Worm (Caenorhabditis elegans): ENCODE data around the gene ndub-8.

ndub-8 gene

ce11 chrII:13888278-13888677, 15.6 kb downstream of the ndub-8 start, which contains the start of gene mcd-1:
Gene mcd-1, plus strand, starts transcription at chrII:13888544.
- TF ChIP-seq unc-42 (tag; optimal IDR thresholded peaks at IDR 0.05) = peak; percentile 90
- TF ChIP-seq ama-1 (optimal IDR thresholded peaks at IDR 0.05) = no peak
- peak; percentile 1 for TF ChIP-seq ceh-30 (tag; optimal IDR thresholded peaks at IDR 0.05)
- TF ChIP-seq nfya-1 (tag; optimal IDR thresholded peaks at IDR 0.05) = peak; percentile 47
- no peak for TF ChIP-seq elt-2 (tag; optimal IDR thresholded peaks at IDR 0.05)
- TF ChIP-seq rnt-1 (tag; optimal IDR thresholded peaks at IDR 0.05) = peak; percentile 28
- peak; percentile 30 for TF ChIP-seq ceh-18 (tag; optimal IDR thresholded peaks at IDR 0.05)

- TF ChIP-seq elt-4 (tag; optimal IDR thresholded peaks at IDR 0.05) (peak; percentile 84), npax-4 (tag; optimal IDR thresholded peaks at IDR 0.05) (no peak), fkh-6 (tag; optimal IDR thresholded peaks at IDR 0.05) (no peak)
These were observed 23.7 kb downstream of the ndub-8 start for ce11 chrII:13896279-13896774.

ce11 chrII:13899777-13900176, 27.1 kb downstream of the ndub-8 start:
- TF ChIP-seq pha-4 (tag; optimal IDR thresholded peaks at IDR 0.05) (no peak), ceh-48 (tag; optimal IDR thresholded peaks at IDR 0.05) (peak; percentile 20), madf-2 (tag; optimal IDR thresholded peaks at IDR 0.05) (no peak), tbx-7 (tag; optimal IDR thresholded peaks at IDR 0.05) (no peak)

ce11 chrII:13902014-13902413, 29.3 kb downstream of the ndub-8 start, which contains the start of gene W02B8.1:
Gene W02B8.1, minus strand, starts transcription at chrII:13902114.
- TF ChIP-seq ceh-22 (tag; optimal IDR thresholded peaks at IDR 0.05) (no peak), ceh-19 (GFP tag; optimal IDR thresholded peaks at IDR 0.05) (no peak), pqm-1 (tag; optimal IDR thresholded peaks at IDR 0.05) (no peak), sox-2 (GFP tag; IDR thresholded peaks at IDR 0.05) (no peak), fkh-10 (GFP tag; optimal IDR thresholded peaks at IDR 0.05) (no peak), mec-3 (tag; optimal IDR thresholded peaks at IDR 0.05; ENCODE audit: borderline replicate concordance) (no peak), F13H6.1 (tag; optimal IDR thresholded peaks at IDR 0.05) (no peak), odd-2 (tag; optimal IDR thresholded peaks at IDR 0.05) (no peak)

- TF ChIP-seq ceh-31 (tag; optimal IDR thresholded peaks at IDR 0.05) (no peak), pha-4 (tag; optimal IDR thresholded peaks at IDR 0.05) (no peak), tbx-7 (tag; optimal IDR thresholded peaks at IDR 0.05) (no peak), zip-5 (tag; optimal IDR thresholded peaks at IDR 0.05) (no peak), syd-9 (tag; optimal IDR thresholded peaks at IDR 0.05) (no peak), nfya-1 (tag; optimal IDR thresholded peaks at IDR 0.05) (no peak), ceh-34 (tag; optimal IDR thresholded peaks at IDR 0.05) (peak; percentile 25)
These were observed 30.8 kb downstream of the ndub-8 start for ce11 chrII:13903482-13903881.

- peak; percentile 8 for TF ChIP-seq dve-1 (tag; optimal IDR thresholded peaks at IDR 0.05)
These were observed 32.9 kb downstream of the ndub-8 start for ce11 chrII:13905556-13905955.

ce11 chrII:13907615-13908014, 34.9 kb downstream of the ndub-8 start:
- TF ChIP-seq zip-5 (tag; optimal IDR thresholded peaks at IDR 0.05) (no peak), nfya-1 (tag; optimal IDR thresholded peaks at IDR 0.05) (peak; percentile 55)

ce11 chrII:13908592-13908991, 35.9 kb downstream of the ndub-8 start, which contains the start of gene citk-1:
Gene citk-1, plus strand, starts transcription at chrII:13908914.
- TF ChIP-seq gmeb-2 (tag; optimal IDR thresholded peaks at IDR 0.05) (no peak), C08G9.2 (tag; optimal IDR thresholded peaks at IDR 0.05) (no peak), ceh-31 (tag; optimal IDR thresholded peaks at IDR 0.05) (peak; percentile 65), sox-2 (GFP tag; IDR thresholded peaks at IDR 0.05) (no peak), zip-5 (tag; optimal IDR thresholded peaks at IDR 0.05) (no peak), pha-2 (tag; optimal IDR thresholded peaks at IDR 0.05) (no peak), ceh-6 (GFP tag; optimal IDR thresholded peaks at IDR 0.05) (no peak), nfya-1 (tag; optimal IDR thresholded peaks at IDR 0.05) (peak; percentile 78), C38D4.7 (GFP tag; optimal IDR thresholded peaks at IDR 0.05) (no peak), sdc-2 (tag; optimal IDR thresholded peaks at IDR 0.05) (no peak), unc-3 (GFP tag; conservative IDR thresholded peaks at IDR 0.05) (0 out of 2 replicates have a peak, but pooled peaks have one; percentile 47), unc-3 (tag; optimal IDR thresholded peaks at IDR 0.05) (no peak), tbx-7 (tag; optimal IDR thresholded peaks at IDR 0.05) (no peak), Y22D7AL.16 (tag; optimal IDR thresholded peaks at IDR 0.05) (no peak), pat-9 (tag; optimal IDR thresholded peaks at IDR 0.05) (no peak), elt-4 (tag; optimal IDR thresholded peaks at IDR 0.05) (no peak), K02D7.2 (tag; optimal IDR thresholded peaks at IDR 0.05) (no peak), pqm-1 (tag; optimal IDR thresholded peaks at IDR 0.05) (no peak), F13H6.1 (tag; optimal IDR thresholded peaks at IDR 0.05) (no peak), lin-11 (tag; optimal IDR thresholded peaks at IDR 0.05) (no peak)
